Worm (Caenorhabditis elegans) whole organism, L2 larva: ENCODE data around the gene Y43C5A.3.

Experiments
- ama-1 ChIP-seq: fragments of 150-350 bp; optimal IDR thresholded peaks from 2 replicates; lab custom pipeline; 2018; ENCODE audit warnings: inconsistent platforms
- egl-27 ChIP-seq: sonication (generic microtip); optimal IDR thresholded peaks from 3 replicates; lab custom pipeline; 2017; ENCODE audit warnings: missing biosample characterization, missing genetic modification reagents, missing genetic modification characterization
- fos-1 ChIP-seq: fragments of 150-350 bp; optimal IDR thresholded peaks from 2 replicates; lab custom pipeline; 2014; ENCODE audit warnings: missing biosample characterization, missing genetic modification characterization
- lsy-2 ChIP-seq, 2 experiments: fragments of 150-350 bp in 1 of 2; sonication (generic microtip) in 1 of 2; optimal IDR thresholded peaks; 2 replicates each; lab custom pipeline; 2014 to 2017; ENCODE audit warnings: missing biosample characterization in 2 of 2, missing genetic modification characterization in 2 of 2
- nhr-10 ChIP-seq: sonication (generic microtip); optimal IDR thresholded peaks from 2 replicates; lab custom pipeline; 2017; ENCODE audit warnings: missing biosample characterization, missing genetic modification characterization
- nhr-11 ChIP-seq: fragments of 150-350 bp; optimal IDR thresholded peaks from 2 replicates; lab custom pipeline; 2014; ENCODE audit warnings: missing biosample characterization, missing genetic modification characterization
- nhr-237 ChIP-seq: fragments of 150-350 bp; optimal IDR thresholded peaks from 2 replicates; lab custom pipeline; 2014; ENCODE audit warnings: missing biosample characterization, missing genetic modification characterization
- snpc-4 ChIP-seq: fragments of 150-350 bp; optimal IDR thresholded peaks from 2 replicates; lab custom pipeline; 2014; ENCODE audit warnings: missing biosample characterization, missing genetic modification characterization
- ztf-4 ChIP-seq: fragments of 150-350 bp; optimal IDR thresholded peaks from 2 replicates; lab custom pipeline; 2014; ENCODE audit warnings: missing biosample characterization, missing genetic modification characterization

DNA sequence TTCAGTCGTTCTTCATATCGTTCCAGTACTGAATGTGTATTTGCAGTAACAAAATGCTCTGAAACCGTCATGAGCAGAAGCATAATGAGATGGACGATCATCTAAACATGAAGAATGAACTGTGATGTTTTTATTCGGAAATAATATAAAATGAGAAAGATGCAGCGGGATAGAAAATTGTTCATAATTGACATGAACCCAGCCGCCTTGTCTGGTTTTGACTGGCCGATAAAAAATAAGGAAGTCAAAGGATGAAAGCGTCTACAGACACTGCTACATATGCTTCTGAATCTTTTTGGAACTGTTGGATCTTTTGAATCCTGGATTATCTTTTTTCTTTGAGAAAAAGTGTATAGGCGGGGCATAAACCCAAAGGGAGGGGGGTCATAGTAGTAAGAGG is 14.3 kb upstream of the Y43C5A.3 start, which contains the start of gene F01G10.9:
- no peak for TF ChIP-seq fos-1
- no peak for TF ChIP-seq snpc-4
- TF ChIP-seq ztf-4 (tag; lab: Kevin White, UChicago), result no peak
- TF ChIP-seq nhr-237 (tag; lab: Kevin White, UChicago), result no peak
- no peak for TF ChIP-seq nhr-10 (tag; lab: Kevin White, UChicago)
- no peak for TF ChIP-seq ama-1 (lab: Kevin White, UChicago)
- no peak for TF ChIP-seq nhr-11 (tag; lab: Kevin White, UChicago)
- TF ChIP-seq egl-27, result no peak
- no peak for TF ChIP-seq lsy-2 (tag; optimal IDR thresholded peaks at IDR 0.05; lab: Kevin White, UChicago)
